Worm (Caenorhabditis elegans) whole organism, L4/young adult: Measurements from ENCODE around the gene fbxa-157.
"Not testable (repeated sequence)": the region's sequence is repeated elsewhere in the genome, so short reads cannot be mapped to it uniquely, and the experiment has no call there.

Source experiments
- W03F9.2 ChIP-seq: fragments of 150-350 bp; optimal IDR thresholded peaks from 2 replicates; lab custom pipeline; 2014; ENCODE audit warnings: missing biosample characterization, missing genetic modification characterization
- him-1 ChIP-seq: sonication (generic microtip); optimal IDR thresholded peaks from 2 replicates; lab custom pipeline; 2016; ENCODE audit warnings: missing genotype, missing genetic modification reagents, missing genetic modification characterization, missing compliant biosample characterization

DNA sequence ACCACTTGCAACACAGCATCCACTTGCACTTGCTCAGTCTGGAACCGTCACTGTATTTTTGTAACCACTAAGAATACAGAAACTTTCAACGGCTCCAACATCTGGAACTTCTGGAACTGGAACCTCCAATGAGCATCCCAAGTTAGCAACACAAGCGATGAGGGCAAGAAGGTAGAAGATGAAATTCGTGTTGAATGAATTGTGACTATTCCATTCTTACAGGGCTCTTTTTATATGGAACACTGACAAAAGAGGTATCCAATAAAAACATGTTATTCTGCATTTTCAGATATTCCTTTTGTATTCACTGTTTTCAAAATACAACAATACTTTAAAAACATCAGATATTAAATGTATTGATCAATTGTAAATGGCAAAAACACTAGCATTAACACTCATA, 5.6 kb upstream of the fbxa-157 start, which contains the start of gene C06H5.11:
- not testable (repeated sequence) for TF ChIP-seq him-1, W03F9.2 (tag; lab: Kevin White, UChicago)
